Fruit fly (Drosophila melanogaster) whole organism, embryonic: ENCODE results near the gene Rpp14b.
A peak's percentile ranks its signal among the peaks of the same experiment; 100 is the strongest.

Experiments used
- B-H1 ChIP-seq: fragments of 200-800 bp; sonication (Bioruptor generic); IDR thresholded peaks from 3 replicates; pipeline ENCODE4 v1.3.6; 2022; ENCODE audit warnings: missing biosample characterization, missing genetic modification characterization
- CG10209 ChIP-seq: fragments of 200-800 bp; sonication (Bioruptor generic); optimal IDR thresholded peaks from 3 replicates; lab custom pipeline; 2017; ENCODE audit warnings: missing biosample characterization, mild to moderate bottlenecking, missing genetic modification characterization, missing genetic modification reagents
- CG10431 ChIP-seq: fragments of 200-800 bp; sonication (Bioruptor generic); optimal IDR thresholded peaks from 3 replicates; lab custom pipeline; 2018; ENCODE audit warnings: missing biosample characterization, mild to moderate bottlenecking, missing genetic modification characterization
- CG10654 ChIP-seq: fragments of 200-800 bp; sonication (Bioruptor generic); optimal IDR thresholded peaks from 2 replicates; lab custom pipeline; 2016; ENCODE audit warnings: missing biosample characterization, missing genetic modification characterization
- CG11398 ChIP-seq: fragments of 200-800 bp; sonication (Bioruptor generic); optimal IDR thresholded peaks from 2 replicates; lab custom pipeline; 2016; ENCODE audit warnings: missing biosample characterization, missing genetic modification characterization
- CG11560 ChIP-seq: fragments of 200-800 bp; sonication (Bioruptor generic); IDR thresholded peaks from 3 replicates; pipeline ENCODE4 v1.3.6; 2022; ENCODE audit warnings: missing biosample characterization, missing genetic modification characterization
- CG12219 ChIP-seq: fragments of 200-800 bp; sonication (Bioruptor generic); optimal IDR thresholded peaks from 3 replicates; lab custom pipeline; 2018; ENCODE audit warnings: missing biosample characterization, mild to moderate bottlenecking, missing genetic modification characterization
- CG1603 ChIP-seq: fragments of 200-800 bp; sonication (Bioruptor generic); optimal IDR thresholded peaks from 2 replicates; lab custom pipeline; 2019; ENCODE audit warnings: missing biosample characterization, mild to moderate bottlenecking, missing genetic modification characterization, moderate library complexity
- CG16813 ChIP-seq: fragments of 200-800 bp; sonication (Bioruptor generic); IDR thresholded peaks from 3 replicates; pipeline ENCODE4 v1.3.6; 2022; ENCODE audit warnings: missing biosample characterization, missing genetic modification characterization; ENCODE audit not compliant: partially characterized antibody
- CG17385 ChIP-seq: fragments of 200-800 bp; sonication (Bioruptor generic); optimal IDR thresholded peaks from 3 replicates; lab custom pipeline; 2018; ENCODE audit warnings: missing biosample characterization, mild to moderate bottlenecking, missing genetic modification characterization
- CG17568 ChIP-seq: fragments of 200-800 bp; sonication (Bioruptor generic); optimal IDR thresholded peaks from 2 replicates; lab custom pipeline; 2018; ENCODE audit warnings: missing biosample characterization, mild to moderate bottlenecking, missing genetic modification characterization, moderate library complexity
- CG17802 ChIP-seq: fragments of 200-800 bp; sonication (Bioruptor generic); optimal IDR thresholded peaks from 2 replicates; lab custom pipeline; 2018; ENCODE audit warnings: missing biosample characterization, mild to moderate bottlenecking, missing genetic modification characterization, moderate library complexity
- CG17829 ChIP-seq: fragments of 200-800 bp; optimal IDR thresholded peaks from 2 replicates; lab custom pipeline; 2019; ENCODE audit warnings: missing biosample characterization, mild to moderate bottlenecking, missing genetic modification characterization, moderate library complexity
- CG4360 ChIP-seq: fragments of 200-800 bp; sonication (Bioruptor generic); IDR thresholded peaks from 2 replicates; pipeline ENCODE4 v1.3.6; 2022; ENCODE audit warnings: missing biosample characterization, missing genetic modification characterization
- CG43689 ChIP-seq: fragments of 200-800 bp; sonication (Bioruptor generic); IDR thresholded peaks from 2 replicates; pipeline ENCODE4 v1.3.6; 2022; ENCODE audit warnings: missing biosample characterization, missing genetic modification characterization
- CG4820 ChIP-seq: fragments of 200-800 bp; sonication (Bioruptor generic); optimal IDR thresholded peaks from 3 replicates; lab custom pipeline; 2016; ENCODE audit warnings: missing biosample characterization, missing genetic modification characterization
- CG7357 ChIP-seq: fragments of 200-800 bp; sonication (Bioruptor generic); IDR thresholded peaks from 3 replicates; pipeline ENCODE4 v1.3.6; 2022; ENCODE audit warnings: missing biosample characterization, missing genetic modification characterization
- CG8359 ChIP-seq: fragments of 200-800 bp; sonication (Bioruptor generic); optimal IDR thresholded peaks from 2 replicates; lab custom pipeline; 2017; ENCODE audit warnings: missing biosample characterization, mild to moderate bottlenecking, missing genetic modification characterization, borderline replicate concordance
- CG8765 ChIP-seq: fragments of 200-800 bp; sonication (Bioruptor generic); IDR thresholded peaks from 2 replicates; pipeline ENCODE4 v1.3.6; 2022; ENCODE audit warnings: missing biosample characterization, missing genetic modification characterization
- CG9215 ChIP-seq: fragments of 200-800 bp; sonication (Bioruptor generic); IDR thresholded peaks from 2 replicates; pipeline ENCODE4 v1.3.6; 2022; ENCODE audit warnings: missing biosample characterization, missing genetic modification characterization
- CG9876 ChIP-seq: fragments of 200-800 bp; sonication (Bioruptor generic); optimal IDR thresholded peaks from 2 replicates; lab custom pipeline; 2016; ENCODE audit warnings: missing biosample characterization, missing genetic modification characterization
- CoRest ChIP-seq: fragments of 200-800 bp; sonication (Bioruptor generic); optimal IDR thresholded peaks from 3 replicates; lab custom pipeline; 2018; ENCODE audit warnings: missing biosample characterization, mild to moderate bottlenecking, missing genetic modification characterization, moderate library complexity
- D ChIP-seq, 2 experiments: fragments of 200-800 bp in 1 of 2; fragments of >200 bp in 1 of 2; sonication (Bioruptor generic) in 1 of 2; optimal IDR thresholded peaks; 2 replicates in 1 of 2; 3 replicates in 1 of 2; lab custom pipeline; 2017; ENCODE audit warnings: mild to moderate bottlenecking in 1 of 2, missing biosample characterization in 1 of 2, missing genetic modification characterization in 1 of 2, missing genetic modification reagents in 1 of 2
- Dp ChIP-seq: fragments of 200-800 bp; sonication (Bioruptor generic); optimal IDR thresholded peaks from 2 replicates; lab custom pipeline; 2018; ENCODE audit warnings: missing biosample characterization, mild to moderate bottlenecking, missing genetic modification characterization, moderate library complexity
- HLHmδ ChIP-seq: fragments of 200-800 bp; sonication (Bioruptor generic); optimal IDR thresholded peaks from 2 replicates; lab custom pipeline; 2018; ENCODE audit warnings: missing biosample characterization, mild to moderate bottlenecking, missing genetic modification characterization, moderate library complexity
- NC2β ChIP-seq: fragments of 200-800 bp; sonication (Bioruptor generic); optimal IDR thresholded peaks from 2 replicates; lab custom pipeline; 2016; ENCODE audit warnings: missing biosample characterization, missing genetic modification characterization
- NK7.1 ChIP-seq: fragments of 200-800 bp; sonication (Bioruptor generic); optimal IDR thresholded peaks from 3 replicates; lab custom pipeline; 2016; ENCODE audit warnings: missing biosample characterization, missing genetic modification characterization
- PHDP ChIP-seq: fragments of 200-800 bp; sonication (Bioruptor generic); optimal IDR thresholded peaks from 3 replicates; lab custom pipeline; 2018; ENCODE audit warnings: missing biosample characterization, mild to moderate bottlenecking, missing genetic modification characterization, moderate library complexity
- Rfx ChIP-seq: fragments of 200-800 bp; sonication (Bioruptor generic); IDR thresholded peaks from 2 replicates; pipeline ENCODE4 v1.3.6; 2022; ENCODE audit warnings: missing biosample characterization, missing genetic modification characterization
- Scr ChIP-seq: fragments of 200-800 bp; sonication (Bioruptor generic); IDR thresholded peaks from 2 replicates; pipeline ENCODE4 v1.3.6; 2022; ENCODE audit warnings: missing biosample characterization, missing genetic modification characterization; ENCODE audit not compliant: partially characterized antibody
- Sry-δ ChIP-seq: fragments of 200-800 bp; sonication (Bioruptor generic); optimal IDR thresholded peaks from 2 replicates; lab custom pipeline; 2016; ENCODE audit warnings: missing biosample characterization, missing genetic modification characterization
- Vsx1 ChIP-seq: fragments of 200-800 bp; sonication (Bioruptor generic); optimal IDR thresholded peaks from 2 replicates; lab custom pipeline; 2017; ENCODE audit warnings: missing biosample characterization, mild to moderate bottlenecking, missing genetic modification characterization, missing genetic modification reagents
- al ChIP-seq: fragments of 200-800 bp; sonication (Bioruptor generic); IDR thresholded peaks from 2 replicates; pipeline ENCODE4 v1.3.6; 2022; ENCODE audit warnings: missing biosample characterization, missing genetic modification characterization
- br ChIP-seq: fragments of >200 bp; optimal IDR thresholded peaks from 2 replicates; lab custom pipeline; 2017
- caup ChIP-seq: fragments of 200-800 bp; sonication (Bioruptor generic); optimal IDR thresholded peaks from 3 replicates; lab custom pipeline; 2017; ENCODE audit warnings: missing biosample characterization, mild to moderate bottlenecking, missing genetic modification characterization, moderate library complexity; ENCODE audit not compliant: severe bottlenecking
- chn ChIP-seq: fragments of 200-800 bp; sonication (Bioruptor generic); optimal IDR thresholded peaks from 2 replicates; lab custom pipeline; 2016; ENCODE audit warnings: missing biosample characterization, missing genetic modification characterization
- fd96Cb ChIP-seq: fragments of 200-800 bp; sonication (Bioruptor generic); optimal IDR thresholded peaks from 2 replicates; lab custom pipeline; 2018; ENCODE audit warnings: missing biosample characterization, mild to moderate bottlenecking, missing genetic modification characterization, moderate library complexity
- gem ChIP-seq: fragments of 200-800 bp; sonication (Bioruptor generic); optimal IDR thresholded peaks from 2 replicates; lab custom pipeline; 2019; ENCODE audit warnings: missing biosample characterization, mild to moderate bottlenecking, missing genetic modification characterization, moderate library complexity
- gsb ChIP-seq: fragments of 200-800 bp; sonication (Bioruptor generic); IDR thresholded peaks from 2 replicates; pipeline ENCODE4 v1.3.6; 2022; ENCODE audit warnings: missing biosample characterization, missing genetic modification characterization
- org-1 ChIP-seq: fragments of 200-800 bp; sonication (Bioruptor generic); optimal IDR thresholded peaks from 2 replicates; lab custom pipeline; 2017; ENCODE audit warnings: missing biosample characterization, missing genetic modification characterization
- pan ChIP-seq, 4 experiments: fragments of >200 bp in 3 of 4; fragments of 200-800 bp in 1 of 4; sonication (Bioruptor generic) in 1 of 4; optimal IDR thresholded peaks in 3 of 4; IDR thresholded peaks in 1 of 4; 2 replicates each; pipeline versions ENCODE4 v1.3.6 to Lab custom; 2017 to 2022; ENCODE audit warnings: missing biosample characterization in 2 of 4, missing genetic modification characterization in 2 of 4, mixed read lengths in 1 of 4
- pnt ChIP-seq: fragments of 200-800 bp; sonication (Bioruptor generic); optimal IDR thresholded peaks from 3 replicates; lab custom pipeline; 2016; ENCODE audit warnings: missing biosample characterization, missing genetic modification characterization
- pros ChIP-seq: fragments of 200-800 bp; sonication (Bioruptor generic); optimal IDR thresholded peaks from 3 replicates; lab custom pipeline; 2019; ENCODE audit warnings: missing biosample characterization, mild to moderate bottlenecking, missing genetic modification characterization, moderate library complexity
- ranshi ChIP-seq: fragments of 200-800 bp; sonication (Bioruptor generic); IDR thresholded peaks from 2 replicates; pipeline ENCODE4 v1.3.6; 2022; ENCODE audit warnings: missing biosample characterization, missing genetic modification characterization
- sisA ChIP-seq: fragments of 200-800 bp; sonication (Bioruptor generic); IDR thresholded peaks from 2 replicates; pipeline ENCODE4 v1.3.6; 2022; ENCODE audit warnings: missing biosample characterization, missing genetic modification characterization
- slp2 ChIP-seq: fragments of 200-800 bp; sonication (Bioruptor generic); optimal IDR thresholded peaks from 2 replicates; lab custom pipeline; 2016; ENCODE audit warnings: missing biosample characterization, missing genetic modification characterization
- sna ChIP-seq: fragments of 200-800 bp; sonication (Bioruptor generic); IDR thresholded peaks from 2 replicates; pipeline ENCODE4 v1.3.6; 2022; ENCODE audit warnings: missing biosample characterization, missing genetic modification characterization; ENCODE audit not compliant: partially characterized antibody
- tap ChIP-seq: fragments of 200-800 bp; optimal IDR thresholded peaks from 3 replicates; lab custom pipeline; 2019; ENCODE audit warnings: missing biosample characterization, mild to moderate bottlenecking, missing genetic modification characterization, moderate library complexity
- trh ChIP-seq: fragments of 200-800 bp; sonication (Bioruptor generic); optimal IDR thresholded peaks from 2 replicates; lab custom pipeline; 2016; ENCODE audit warnings: missing biosample characterization, missing genetic modification characterization
- tup ChIP-seq: fragments of 200-800 bp; sonication (Bioruptor generic); optimal IDR thresholded peaks from 2 replicates; lab custom pipeline; 2016; ENCODE audit warnings: missing biosample characterization, mild to moderate bottlenecking, missing genetic modification characterization, moderate library complexity

The Rpp14b gene

dm6 chr3R:30061154-30061482 lies 5.4 kb downstream of the Rpp14b start (continued):
- TF ChIP-seq CG1603 (peak; percentile 93), Sry-δ (peak; percentile 52), al (GFP tag; lab: Robert Waterston, UW) (peak; percentile 61), D (optimal IDR thresholded peaks at IDR 0.05; lab: Kevin White, UChicago) (no peak), D (GFP tag; optimal IDR thresholded peaks at IDR 0.05; lab: Kevin White, UChicago) (peak; percentile 93), CG11560 (tag; lab: Robert Waterston, UW) (0 out of 3 replicates have a peak, but pooled peaks have one; percentile 23), CG7357 (GFP tag; lab: Robert Waterston, UW) (peak; percentile 78), CG9876 (GFP tag; lab: Kevin White, UChicago) (peak; percentile 65), gsb (peak; percentile 67), CG4360 (peak; percentile 6; the same call in 1 of the 2 replicates), CG10431 (GFP tag; lab: Kevin White, UChicago) (peak; percentile 6), pnt (GFP tag; lab: Kevin White, UChicago) (peak; percentile 89), slp2 (GFP tag; lab: Kevin White, UChicago) (peak; percentile 86), Vsx1 (GFP tag; lab: Kevin White, UChicago) (peak; percentile 47), pan (optimal IDR thresholded peaks at IDR 0.05; lab: Kevin White, UChicago) (no peak), pan (GFP tag; optimal IDR thresholded peaks at IDR 0.05 in 1 of 2, IDR thresholded peaks at IDR 0.05 in 1 of 2) (peak in 1 of 2 experiments; percentile 95), CG9215 (GFP tag; lab: Robert Waterston, UW) (peak; percentile 57), Dp (GFP tag; lab: Kevin White, UChicago) (no peak), sna (GFP tag; lab: Robert Waterston, UW) (no peak), CoRest (tag; lab: Kevin White, UChicago) (peak; percentile 70), pros (GFP tag; lab: Kevin White, UChicago) (peak; percentile 63), CG17385 (GFP tag; lab: Kevin White, UChicago) (peak; percentile 70), CG8359 (GFP tag; lab: Kevin White, UChicago) (peak; percentile 63), br (no peak), CG17802 (tag; lab: Kevin White, UChicago) (peak; percentile 82), CG10654 (GFP tag; lab: Kevin White, UChicago) (peak; percentile 90), PHDP (tag; lab: Kevin White, UChicago) (peak; percentile 62), CG17568 (GFP tag; lab: Kevin White, UChicago) (peak; percentile 37), CG17829 (tag; lab: Kevin White, UChicago) (peak; percentile 89), CG43689 (GFP tag; lab: Robert Waterston, UW) (peak; percentile 90), fd96Cb (tag; lab: Kevin White, UChicago) (peak; percentile 94), caup (GFP tag; lab: Kevin White, UChicago) (peak; percentile 85), org-1 (GFP tag; lab: Kevin White, UChicago) (peak; percentile 74), CG16813 (GFP tag; lab: Robert Waterston, UW) (no peak), trh (GFP tag; lab: Kevin White, UChicago) (peak; percentile 26), HLHmδ (GFP tag; lab: Kevin White, UChicago) (no peak), chn (GFP tag; lab: Kevin White, UChicago) (peak; percentile 71), B-H1 (GFP tag; lab: Robert Waterston, UW) (peak; percentile 92), sisA (GFP tag; lab: Robert Waterston, UW) (peak; percentile 96), ranshi (GFP tag; lab: Robert Waterston, UW) (peak; percentile 92), tup (GFP tag; lab: Kevin White, UChicago) (peak; percentile 71), Rfx (GFP tag; lab: Robert Waterston, UW) (peak; percentile 83), CG11398 (peak; percentile 74), CG12219 (GFP tag; lab: Kevin White, UChicago) (peak; percentile 64), CG8765 (no peak; the same call in 1 of the 2 replicates), Scr (GFP tag; lab: Robert Waterston, UW) (no peak), CG4820 (GFP tag; lab: Kevin White, UChicago) (peak; percentile 90), gem (tag; lab: Kevin White, UChicago) (peak; percentile 93), tap (tag; lab: Kevin White, UChicago) (peak; percentile 96), NC2β (GFP tag; lab: Kevin White, UChicago) (peak; percentile 50), NK7.1 (peak; percentile 82), CG10209 (GFP tag; lab: Kevin White, UChicago) (peak; percentile 67)
